Worm (Caenorhabditis elegans): Measurements from ENCODE around the gene irld-15.

ce11 chrV:2308246-2308645 lies 4.6 kb upstream of the irld-15 start:
- no peak for TF ChIP-seq tbx-7 (tag; optimal IDR thresholded peaks at IDR 0.05)
- no peak for TF ChIP-seq pha-4 (tag; optimal IDR thresholded peaks at IDR 0.05)
- no peak for TF ChIP-seq zip-5 (tag; optimal IDR thresholded peaks at IDR 0.05)
- no peak for TF ChIP-seq ets-4 (tag; optimal IDR thresholded peaks at IDR 0.05)
- TF ChIP-seq nfya-1 (tag; optimal IDR thresholded peaks at IDR 0.05), result no peak
- TF ChIP-seq sdc-2 (tag; optimal IDR thresholded peaks at IDR 0.05), result no peak

All from whole organism, late embryonic.